Worm (Caenorhabditis elegans) whole organism, early embryonic: Measurements from ENCODE around the gene stdh-2.

Source experiments
- ama-1 ChIP-seq: fragments of 150-350 bp; optimal IDR thresholded peaks from 2 replicates; lab custom pipeline; 2014
- ceh-13 ChIP-seq: fragments of 200-800 bp; sonication (Bioruptor generic); optimal IDR thresholded peaks from 2 replicates; lab custom pipeline; 2018; ENCODE audit warnings: mild to moderate bottlenecking, missing genetic modification characterization, missing compliant biosample characterization
- ceh-36 ChIP-seq: sonication (generic microtip); optimal IDR thresholded peaks from 2 replicates; lab custom pipeline; 2016; ENCODE audit warnings: missing genetic modification characterization, inconsistent platforms, missing compliant biosample characterization
- flt-1 ChIP-seq: fragments of 200-800 bp; sonication (Bioruptor generic); IDR thresholded peaks from 2 replicates; pipeline ENCODE4 v1.3.6; 2022; ENCODE audit warnings: missing genetic modification characterization, missing compliant biosample characterization
- pes-1 ChIP-seq: fragments of 200-800 bp; sonication (Bioruptor generic); IDR thresholded peaks from 2 replicates; pipeline ENCODE4 v1.3.6; 2022; ENCODE audit warnings: missing genetic modification reagents, missing genetic modification characterization, missing compliant biosample characterization
- scrt-1 ChIP-seq: fragments of 200-800 bp; sonication (Bioruptor generic); IDR thresholded peaks from 2 replicates; pipeline ENCODE4 v1.3.6; 2022; ENCODE audit warnings: missing genetic modification characterization, missing compliant biosample characterization
- tbx-11 ChIP-seq: fragments of 200-800 bp; sonication (Bioruptor generic); IDR thresholded peaks from 2 replicates; pipeline ENCODE4 v1.3.6; 2022; ENCODE audit warnings: missing genetic modification characterization, missing compliant biosample characterization
- tbx-37 ChIP-seq: fragments of 200-800 bp; sonication (Bioruptor generic); conservative IDR thresholded peaks from 2 replicates; pipeline ENCODE4 v1.3.6; 2022; ENCODE audit warnings: missing genetic modification reagents, missing genetic modification characterization, missing compliant biosample characterization

DNA sequence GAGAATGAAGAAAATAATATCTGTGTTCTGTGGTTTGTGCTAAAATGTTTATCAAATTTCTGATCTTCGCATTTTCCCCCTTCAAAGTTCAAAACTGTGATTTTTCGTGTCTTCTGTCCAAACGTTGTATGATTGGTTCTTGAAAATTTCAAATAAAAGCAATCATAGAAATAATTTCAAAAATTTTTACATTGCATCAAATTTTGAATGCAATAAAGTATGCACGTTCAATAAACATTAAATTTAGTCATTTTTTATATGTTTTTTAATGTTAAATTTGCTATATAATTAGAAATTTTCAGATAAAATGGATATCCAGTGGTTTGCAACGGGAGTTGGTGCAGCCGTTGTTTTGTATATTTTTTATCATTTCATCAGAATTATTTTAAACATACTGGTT lies at the start of gene stdh-2:
- no peak for TF ChIP-seq ceh-13
- TF ChIP-seq tbx-37 (GFP tag; lab: Robert Waterston, UW) = no peak
- no peak for TF ChIP-seq ama-1 (lab: Kevin White, UChicago)
- no peak for TF ChIP-seq tbx-11 (GFP tag; lab: Robert Waterston, UW)
- no peak for TF ChIP-seq ceh-36
- no peak for TF ChIP-seq scrt-1 (GFP tag; lab: Robert Waterston, UW)
- TF ChIP-seq flt-1 (GFP tag; lab: Robert Waterston, UW) = no peak
- no peak for TF ChIP-seq pes-1 (GFP tag; lab: Robert Waterston, UW)
